Fruit fly (Drosophila melanogaster) whole organism, embryonic: ENCODE data around the gene CG5388.

ENCODE experiments used
- Atf-2 ChIP-seq: fragments of 200-800 bp; sonication (Bioruptor generic); optimal IDR thresholded peaks from 2 replicates; lab custom pipeline; 2016; ENCODE audit warnings: missing biosample characterization, missing genetic modification characterization
- CG12219 ChIP-seq: fragments of 200-800 bp; sonication (Bioruptor generic); optimal IDR thresholded peaks from 3 replicates; lab custom pipeline; 2018; ENCODE audit warnings: missing biosample characterization, mild to moderate bottlenecking, missing genetic modification characterization
- CG14014 ChIP-seq: fragments of 200-800 bp; sonication (Bioruptor generic); IDR thresholded peaks from 2 replicates; pipeline ENCODE4 v1.3.6; 2022; ENCODE audit warnings: missing biosample characterization, missing genetic modification characterization
- CG14441 ChIP-seq: fragments of 200-800 bp; sonication (Bioruptor generic); IDR thresholded peaks from 2 replicates; pipeline ENCODE4 v1.3.6; 2022; ENCODE audit warnings: missing biosample characterization, missing genetic modification characterization
- CG14710 ChIP-seq: fragments of 200-800 bp; sonication (Bioruptor generic); optimal IDR thresholded peaks from 3 replicates; lab custom pipeline; 2019; ENCODE audit warnings: missing biosample characterization, mild to moderate bottlenecking, missing genetic modification characterization, moderate library complexity
- CG15479 ChIP-seq: fragments of 200-800 bp; sonication (Bioruptor generic); optimal IDR thresholded peaks from 3 replicates; lab custom pipeline; 2019; ENCODE audit warnings: missing biosample characterization, mild to moderate bottlenecking, missing genetic modification characterization, moderate library complexity
- CG17328 ChIP-seq: fragments of 200-800 bp; sonication (Bioruptor generic); IDR thresholded peaks from 2 replicates; pipeline ENCODE4 v1.3.6; 2022; ENCODE audit warnings: missing biosample characterization, missing genetic modification characterization
- CG17361 ChIP-seq: fragments of 200-800 bp; sonication (Bioruptor generic); IDR thresholded peaks from 3 replicates; pipeline ENCODE4 v1.3.6; 2022; ENCODE audit warnings: missing biosample characterization, missing genetic modification characterization
- CG17568 ChIP-seq: fragments of 200-800 bp; sonication (Bioruptor generic); optimal IDR thresholded peaks from 2 replicates; lab custom pipeline; 2018; ENCODE audit warnings: missing biosample characterization, mild to moderate bottlenecking, missing genetic modification characterization, moderate library complexity
- CG18262 ChIP-seq: fragments of 200-800 bp; optimal IDR thresholded peaks from 3 replicates; lab custom pipeline; 2019; ENCODE audit warnings: missing biosample characterization, mild to moderate bottlenecking, missing genetic modification characterization, moderate library complexity
- CG2678 ChIP-seq: fragments of 200-800 bp; sonication (Bioruptor generic); optimal IDR thresholded peaks from 3 replicates; lab custom pipeline; 2019; ENCODE audit warnings: missing biosample characterization, mild to moderate bottlenecking, missing genetic modification characterization, moderate library complexity
- CG31224 ChIP-seq: fragments of 200-800 bp; sonication (Bioruptor generic); IDR thresholded peaks from 2 replicates; pipeline ENCODE4 v1.3.6; 2022; ENCODE audit warnings: missing biosample characterization, missing genetic modification characterization
- CG32767 ChIP-seq: fragments of 200-800 bp; sonication (Bioruptor generic); IDR thresholded peaks from 2 replicates; pipeline ENCODE4 v1.3.6; 2022; ENCODE audit warnings: missing biosample characterization, missing genetic modification characterization
- CG6689 ChIP-seq: fragments of 200-800 bp; sonication (Bioruptor generic); IDR thresholded peaks from 2 replicates; pipeline ENCODE4 v1.3.6; 2022; ENCODE audit warnings: missing biosample characterization, missing genetic modification characterization
- CG6791 ChIP-seq: fragments of 200-800 bp; sonication (Bioruptor generic); IDR thresholded peaks from 3 replicates; pipeline ENCODE4 v1.3.6; 2022; ENCODE audit warnings: missing biosample characterization, missing genetic modification characterization; ENCODE audit not compliant: partially characterized antibody
- CG8924 ChIP-seq: fragments of 200-800 bp; optimal IDR thresholded peaks from 3 replicates; lab custom pipeline; 2019; ENCODE audit warnings: missing biosample characterization, mild to moderate bottlenecking, missing genetic modification characterization, moderate library complexity
- CG9609 ChIP-seq: fragments of 200-800 bp; sonication (Bioruptor generic); optimal IDR thresholded peaks from 3 replicates; lab custom pipeline; 2016; ENCODE audit warnings: missing biosample characterization, missing genetic modification characterization
- CG9797 ChIP-seq: fragments of 200-800 bp; sonication (Bioruptor generic); optimal IDR thresholded peaks from 3 replicates; lab custom pipeline; 2018; ENCODE audit warnings: missing biosample characterization, mild to moderate bottlenecking, missing genetic modification characterization
- CHES-1-like ChIP-seq: fragments of 200-800 bp; sonication (Bioruptor generic); optimal IDR thresholded peaks from 2 replicates; lab custom pipeline; 2016; ENCODE audit warnings: missing biosample characterization, missing genetic modification characterization
- Nf-YB ChIP-seq: fragments of 200-800 bp; sonication (Bioruptor generic); optimal IDR thresholded peaks from 3 replicates; lab custom pipeline; 2019; ENCODE audit warnings: missing biosample characterization, mild to moderate bottlenecking, missing genetic modification characterization, moderate library complexity
- Nf-YC ChIP-seq: fragments of 200-800 bp; optimal IDR thresholded peaks from 3 replicates; lab custom pipeline; 2019; ENCODE audit warnings: missing biosample characterization, mild to moderate bottlenecking, missing genetic modification characterization, moderate library complexity
- Sin3A ChIP-seq: fragments of >200 bp; optimal IDR thresholded peaks from 2 replicates; lab custom pipeline; 2018
- Sox100B ChIP-seq: fragments of 200-800 bp; sonication (Bioruptor generic); optimal IDR thresholded peaks from 3 replicates; lab custom pipeline; 2018; ENCODE audit warnings: missing biosample characterization, mild to moderate bottlenecking, missing genetic modification characterization
- Tbp ChIP-seq: fragments of >200 bp; optimal IDR thresholded peaks from 2 replicates; lab custom pipeline; 2018; ENCODE audit warnings: missing biosample characterization, missing genetic modification characterization
- ab ChIP-seq: fragments of 200-800 bp; sonication (Bioruptor generic); optimal IDR thresholded peaks from 2 replicates; lab custom pipeline; 2016; ENCODE audit warnings: missing biosample characterization, missing genetic modification characterization
- abd-A ChIP-seq: fragments of 200-800 bp; sonication (Bioruptor generic); optimal IDR thresholded peaks from 3 replicates; lab custom pipeline; 2019; ENCODE audit warnings: missing biosample characterization, mild to moderate bottlenecking, missing genetic modification characterization, moderate library complexity
- ase ChIP-seq: fragments of 200-800 bp; sonication (Bioruptor generic); IDR thresholded peaks from 3 replicates; pipeline ENCODE4 v1.3.6; 2022; ENCODE audit warnings: missing biosample characterization, missing genetic modification characterization
- chinmo ChIP-seq: fragments of 200-800 bp; sonication (Bioruptor generic); IDR thresholded peaks from 4 replicates; pipeline ENCODE4 v1.3.6; 2022; ENCODE audit warnings: missing biosample characterization, missing genetic modification characterization; ENCODE audit not compliant: partially characterized antibody
- dati ChIP-seq: fragments of 200-800 bp; sonication (Bioruptor generic); IDR thresholded peaks from 2 replicates; pipeline ENCODE4 v1.3.6; 2022; ENCODE audit warnings: missing biosample characterization, missing genetic modification characterization
- disco-r ChIP-seq: fragments of 200-800 bp; sonication (Bioruptor generic); optimal IDR thresholded peaks from 2 replicates; lab custom pipeline; 2016; ENCODE audit warnings: missing biosample characterization, missing genetic modification characterization
- dpn ChIP-seq, 2 experiments: fragments of 200-800 bp; sonication (Bioruptor generic); optimal IDR thresholded peaks; 3 replicates each; lab custom pipeline; 2016; ENCODE audit warnings: missing biosample characterization in 2 of 2, missing genetic modification characterization in 2 of 2
- ftz-f1 ChIP-seq: fragments of 200-800 bp; sonication (Bioruptor generic); optimal IDR thresholded peaks from 2 replicates; lab custom pipeline; 2016; ENCODE audit warnings: missing biosample characterization, missing genetic modification characterization
- nmo ChIP-seq: fragments of 200-800 bp; sonication (Bioruptor generic); optimal IDR thresholded peaks from 2 replicates; lab custom pipeline; 2018; ENCODE audit warnings: missing biosample characterization, mild to moderate bottlenecking, missing genetic modification characterization, moderate library complexity
- pzg ChIP-seq: fragments of 200-800 bp; sonication (Bioruptor generic); optimal IDR thresholded peaks from 3 replicates; lab custom pipeline; 2018; ENCODE audit warnings: missing biosample characterization, mild to moderate bottlenecking, missing genetic modification characterization, moderate library complexity
- row ChIP-seq: fragments of 200-800 bp; sonication (Bioruptor generic); IDR thresholded peaks from 3 replicates; pipeline ENCODE4 v1.3.6; 2022; ENCODE audit warnings: missing biosample characterization, missing genetic modification characterization
- schlank ChIP-seq: fragments of 200-800 bp; sonication (Bioruptor generic); optimal IDR thresholded peaks from 2 replicates; lab custom pipeline; 2018; ENCODE audit warnings: missing biosample characterization, mild to moderate bottlenecking, missing genetic modification characterization
- slbo ChIP-seq: fragments of 200-800 bp; sonication (Bioruptor generic); IDR thresholded peaks from 2 replicates; pipeline ENCODE4 v1.3.6; 2022; ENCODE audit warnings: missing biosample characterization, missing genetic modification characterization
- sqz ChIP-seq: fragments of 200-800 bp; sonication (Bioruptor generic); optimal IDR thresholded peaks from 3 replicates; lab custom pipeline; 2018; ENCODE audit warnings: missing biosample characterization, mild to moderate bottlenecking, missing genetic modification characterization
- vvl ChIP-seq: fragments of 200-800 bp; sonication (Bioruptor generic); IDR thresholded peaks from 2 replicates; pipeline ENCODE4 v1.3.6; 2022; ENCODE audit warnings: missing biosample characterization, missing genetic modification characterization

CG5388 gene

dm6 chr3R:22367126-22368076, 27.3 kb upstream of the CG5388 start, which contains the start of the genes Polr3F and PyK (continued):
- TF ChIP-seq Nf-YC (tag; lab: Kevin White, UChicago) (peak; percentile 50), vvl (peak; percentile 25; the same call in 1 of the 2 replicates), CG32767 (no peak), CG17568 (GFP tag; lab: Kevin White, UChicago) (peak; percentile 1), CG9797 (peak; percentile 40), Sox100B (GFP tag; lab: Kevin White, UChicago) (peak; percentile 11), nmo (peak; percentile 54), ase (GFP tag; lab: Robert Waterston, UW) (no peak), CG2678 (tag; lab: Kevin White, UChicago) (peak; percentile 46), CG18262 (peak; percentile 34), Nf-YB (GFP tag; lab: Kevin White, UChicago) (peak; percentile 14), CG14014 (GFP tag; lab: Robert Waterston, UW) (peak; percentile 48; the same call in 1 of the 2 replicates), Sin3A (lab: Kevin White, UChicago) (peak; percentile 18), sqz (GFP tag; lab: Kevin White, UChicago) (peak; percentile 33), CG9609 (GFP tag; lab: Kevin White, UChicago) (no peak), pzg (GFP tag; lab: Kevin White, UChicago) (peak; percentile 60), CG6791 (GFP tag; lab: Robert Waterston, UW) (no peak), CG14441 (GFP tag; lab: Robert Waterston, UW) (peak; percentile 36; the same call in 1 of the 2 replicates), dpn (GFP tag; optimal IDR thresholded peaks at IDR 0.05; lab: Kevin White, UChicago) (peak in 1 of 2 experiments; percentile 23), CG17328 (GFP tag; lab: Robert Waterston, UW) (peak; percentile 31; the same call in 1 of the 2 replicates), Atf-2 (GFP tag; lab: Kevin White, UChicago) (no peak), CG8924 (tag; lab: Kevin White, UChicago) (peak; percentile 34), CG15479 (GFP tag; lab: Kevin White, UChicago) (no peak), abd-A (tag; lab: Kevin White, UChicago) (peak; percentile 29), CG12219 (GFP tag; lab: Kevin White, UChicago) (no peak), row (GFP tag; lab: Robert Waterston, UW) (peak; percentile 74), Tbp (no peak), ab (no peak), CG17361 (peak; percentile 55; the same call in 2 of the 3 replicates), ftz-f1 (GFP tag; lab: Kevin White, UChicago) (no peak), CG6689 (GFP tag; lab: Robert Waterston, UW) (no peak; the same call in 1 of the 2 replicates), disco-r (GFP tag; lab: Kevin White, UChicago) (no peak), dati (no peak), slbo (0 out of 2 replicates have a peak, but pooled peaks have one; percentile 17), CHES-1-like (GFP tag; lab: Kevin White, UChicago) (peak; percentile 44), chinmo (no peak), schlank (tag; lab: Kevin White, UChicago) (no peak), CG31224 (GFP tag; lab: Robert Waterston, UW) (no peak), CG14710 (peak; percentile 93)
